Fruit fly (Drosophila melanogaster) whole organism, embryonic: ENCODE measurements around the gene CG13390.

Experiments
- ATbp ChIP-seq: fragments of 200-800 bp; sonication (Bioruptor generic); optimal IDR thresholded peaks from 2 replicates; lab custom pipeline; 2017; ENCODE audit warnings: missing biosample characterization, mild to moderate bottlenecking, missing genetic modification characterization, missing genetic modification reagents
- Aef1 ChIP-seq: fragments of 200-800 bp; sonication (Bioruptor generic); IDR thresholded peaks from 3 replicates; pipeline ENCODE4 v1.3.6; 2022; ENCODE audit warnings: missing biosample characterization, missing genetic modification characterization
- Asciz ChIP-seq: fragments of 200-800 bp; sonication (Bioruptor generic); optimal IDR thresholded peaks from 2 replicates; lab custom pipeline; 2017; ENCODE audit warnings: missing biosample characterization, mild to moderate bottlenecking, missing genetic modification characterization, missing genetic modification reagents
- B-H1 ChIP-seq: fragments of 200-800 bp; sonication (Bioruptor generic); IDR thresholded peaks from 3 replicates; pipeline ENCODE4 v1.3.6; 2022; ENCODE audit warnings: missing biosample characterization, missing genetic modification characterization
- CG10366 ChIP-seq: fragments of 200-800 bp; sonication (Bioruptor generic); IDR thresholded peaks from 2 replicates; pipeline ENCODE4 v1.3.6; 2022; ENCODE audit warnings: missing biosample characterization, missing genetic modification characterization
- CG10565 ChIP-seq: fragments of 200-800 bp; sonication (Bioruptor generic); optimal IDR thresholded peaks from 3 replicates; lab custom pipeline; 2016; ENCODE audit warnings: missing biosample characterization, mild to moderate bottlenecking, missing genetic modification characterization
- CG11247 ChIP-seq: fragments of 200-800 bp; sonication (Bioruptor generic); IDR thresholded peaks from 2 replicates; pipeline ENCODE4 v1.3.6; 2022; ENCODE audit warnings: missing biosample characterization, missing genetic modification characterization
- CG11504 ChIP-seq: fragments of 200-800 bp; sonication (Bioruptor generic); optimal IDR thresholded peaks from 3 replicates; lab custom pipeline; 2019; ENCODE audit warnings: missing biosample characterization, mild to moderate bottlenecking, missing genetic modification characterization, moderate library complexity
- CG11560 ChIP-seq: fragments of 200-800 bp; sonication (Bioruptor generic); IDR thresholded peaks from 3 replicates; pipeline ENCODE4 v1.3.6; 2022; ENCODE audit warnings: missing biosample characterization, missing genetic modification characterization
- CG11695 ChIP-seq: fragments of 200-800 bp; sonication (Bioruptor generic); IDR thresholded peaks from 3 replicates; pipeline ENCODE4 v1.3.6; 2022; ENCODE audit warnings: missing biosample characterization, missing genetic modification characterization
- CG11723 ChIP-seq: fragments of 200-800 bp; sonication (Bioruptor generic); optimal IDR thresholded peaks from 2 replicates; lab custom pipeline; 2017; ENCODE audit warnings: missing biosample characterization, mild to moderate bottlenecking, missing genetic modification characterization
- CG13296 ChIP-seq: fragments of 200-800 bp; sonication (Bioruptor generic); optimal IDR thresholded peaks from 3 replicates; lab custom pipeline; 2018; ENCODE audit warnings: missing biosample characterization, mild to moderate bottlenecking, missing genetic modification characterization
- CG1603 ChIP-seq: fragments of 200-800 bp; sonication (Bioruptor generic); optimal IDR thresholded peaks from 2 replicates; lab custom pipeline; 2019; ENCODE audit warnings: missing biosample characterization, mild to moderate bottlenecking, missing genetic modification characterization, moderate library complexity
- CG16863 ChIP-seq: fragments of 200-800 bp; sonication (Bioruptor generic); optimal IDR thresholded peaks from 3 replicates; lab custom pipeline; 2016; ENCODE audit warnings: missing biosample characterization, missing genetic modification characterization
- CG17385 ChIP-seq: fragments of 200-800 bp; sonication (Bioruptor generic); optimal IDR thresholded peaks from 3 replicates; lab custom pipeline; 2018; ENCODE audit warnings: missing biosample characterization, mild to moderate bottlenecking, missing genetic modification characterization
- CG18262 ChIP-seq: fragments of 200-800 bp; optimal IDR thresholded peaks from 3 replicates; lab custom pipeline; 2019; ENCODE audit warnings: missing biosample characterization, mild to moderate bottlenecking, missing genetic modification characterization, moderate library complexity
- CG2199 ChIP-seq: fragments of 200-800 bp; sonication (Bioruptor generic); IDR thresholded peaks from 3 replicates; pipeline ENCODE4 v1.3.6; 2022; ENCODE audit warnings: missing biosample characterization, missing genetic modification characterization
- CG2202 ChIP-seq: fragments of 200-800 bp; sonication (Bioruptor generic); optimal IDR thresholded peaks from 2 replicates; lab custom pipeline; 2018; ENCODE audit warnings: missing biosample characterization, mild to moderate bottlenecking, missing genetic modification characterization
- CG4730 ChIP-seq: fragments of 200-800 bp; sonication (Bioruptor generic); IDR thresholded peaks from 2 replicates; pipeline ENCODE4 v1.3.6; 2022; ENCODE audit warnings: missing biosample characterization, missing genetic modification characterization
- CG7963 ChIP-seq: fragments of 200-800 bp; sonication (Bioruptor generic); IDR thresholded peaks from 3 replicates; pipeline ENCODE4 v1.3.6; 2022; ENCODE audit warnings: missing biosample characterization, missing genetic modification characterization; ENCODE audit not compliant: partially characterized antibody
- CG9609 ChIP-seq: fragments of 200-800 bp; sonication (Bioruptor generic); optimal IDR thresholded peaks from 3 replicates; lab custom pipeline; 2016; ENCODE audit warnings: missing biosample characterization, missing genetic modification characterization
- E2f2 ChIP-seq: fragments of 200-800 bp; sonication (Bioruptor generic); IDR thresholded peaks from 2 replicates; pipeline ENCODE4 v1.3.6; 2022; ENCODE audit warnings: missing biosample characterization, missing genetic modification characterization
- MBD-R2 ChIP-seq: fragments of 200-800 bp; sonication (Bioruptor generic); IDR thresholded peaks from 2 replicates; pipeline ENCODE4 v1.3.6; 2022; ENCODE audit warnings: missing biosample characterization, missing genetic modification characterization
- Pdp1 ChIP-seq, 2 experiments: fragments of 200-800 bp; sonication (Bioruptor generic); optimal IDR thresholded peaks; 3 replicates each; lab custom pipeline; 2016; ENCODE audit warnings: missing biosample characterization in 2 of 2, missing genetic modification characterization in 2 of 2, mild to moderate bottlenecking in 1 of 2, moderate library complexity in 1 of 2
- Rx ChIP-seq: fragments of 200-800 bp; sonication (Bioruptor generic); IDR thresholded peaks from 2 replicates; pipeline ENCODE4 v1.3.6; 2022; ENCODE audit warnings: missing biosample characterization, missing genetic modification characterization
- Tbp ChIP-seq: fragments of >200 bp; optimal IDR thresholded peaks from 2 replicates; lab custom pipeline; 2018; ENCODE audit warnings: missing biosample characterization, missing genetic modification characterization
- ase ChIP-seq: fragments of 200-800 bp; sonication (Bioruptor generic); IDR thresholded peaks from 3 replicates; pipeline ENCODE4 v1.3.6; 2022; ENCODE audit warnings: missing biosample characterization, missing genetic modification characterization
- br ChIP-seq: fragments of >200 bp; optimal IDR thresholded peaks from 2 replicates; lab custom pipeline; 2017
- dmrt11E ChIP-seq: fragments of 200-800 bp; sonication (Bioruptor generic); optimal IDR thresholded peaks from 3 replicates; lab custom pipeline; 2018; ENCODE audit warnings: missing biosample characterization, mild to moderate bottlenecking, missing genetic modification characterization, moderate library complexity
- grau ChIP-seq: fragments of 200-800 bp; optimal IDR thresholded peaks from 3 replicates; lab custom pipeline; 2019; ENCODE audit warnings: missing biosample characterization, mild to moderate bottlenecking, missing genetic modification characterization, moderate library complexity
- gsb-n ChIP-seq: fragments of 200-800 bp; sonication (Bioruptor generic); optimal IDR thresholded peaks from 3 replicates; lab custom pipeline; 2018; ENCODE audit warnings: missing biosample characterization, mild to moderate bottlenecking, missing genetic modification characterization
- hkb ChIP-seq, 2 experiments: fragments of 200-800 bp in 1 of 2; fragments of >200 bp in 1 of 2; sonication (Bioruptor generic) in 1 of 2; IDR thresholded peaks in 1 of 2; optimal IDR thresholded peaks in 1 of 2; 2 replicates each; pipeline versions ENCODE4 v1.3.6 to Lab custom; 2017 to 2022; ENCODE audit warnings: missing biosample characterization in 1 of 2, missing genetic modification characterization in 1 of 2
- ken ChIP-seq: fragments of 200-800 bp; sonication (Bioruptor generic); IDR thresholded peaks from 3 replicates; pipeline ENCODE4 v1.3.6; 2022; ENCODE audit warnings: missing biosample characterization, missing genetic modification characterization
- kni ChIP-seq: fragments of 200-800 bp; sonication (Bioruptor generic); optimal IDR thresholded peaks from 3 replicates; lab custom pipeline; 2017; ENCODE audit warnings: mild to moderate bottlenecking, missing biosample characterization, missing genetic modification reagents, missing genetic modification characterization
- lov ChIP-seq, 2 experiments: fragments of 200-800 bp in 1 of 2; fragments of >200 bp in 1 of 2; sonication (Bioruptor generic) in 1 of 2; IDR thresholded peaks in 1 of 2; optimal IDR thresholded peaks in 1 of 2; 2 replicates in 1 of 2; 3 replicates in 1 of 2; pipeline versions ENCODE4 v1.3.6 to Lab custom; 2017 to 2022; ENCODE audit warnings: missing biosample characterization in 1 of 2, missing genetic modification characterization in 1 of 2
- mld ChIP-seq: fragments of 200-800 bp; sonication (Bioruptor generic); IDR thresholded peaks from 3 replicates; pipeline ENCODE4 v1.3.6; 2022; ENCODE audit warnings: missing biosample characterization, missing genetic modification characterization; ENCODE audit not compliant: partially characterized antibody
- nerfin-1 ChIP-seq: fragments of 200-800 bp; sonication (Bioruptor generic); optimal IDR thresholded peaks from 3 replicates; lab custom pipeline; 2019; ENCODE audit warnings: missing biosample characterization, mild to moderate bottlenecking, missing genetic modification characterization, moderate library complexity
- org-1 ChIP-seq: fragments of 200-800 bp; sonication (Bioruptor generic); optimal IDR thresholded peaks from 2 replicates; lab custom pipeline; 2017; ENCODE audit warnings: missing biosample characterization, missing genetic modification characterization
- sens ChIP-seq: fragments of 200-800 bp; sonication (Bioruptor generic); peaks from one replicate; lab custom pipeline; 2016; ENCODE audit warnings: missing biosample characterization, missing genetic modification characterization
- seq ChIP-seq: fragments of 200-800 bp; sonication (Bioruptor generic); IDR thresholded peaks from 2 replicates; pipeline ENCODE4 v1.3.6; 2022; ENCODE audit warnings: missing biosample characterization, missing genetic modification characterization
- twi ChIP-seq: fragments of 200-800 bp; optimal IDR thresholded peaks from 2 replicates; lab custom pipeline; 2019; ENCODE audit warnings: missing biosample characterization, mild to moderate bottlenecking, missing genetic modification characterization, moderate library complexity
- vfl ChIP-seq: fragments of 200-800 bp; sonication (Bioruptor generic); optimal IDR thresholded peaks from 2 replicates; lab custom pipeline; 2016; ENCODE audit warnings: missing biosample characterization, missing genetic modification characterization
- zfh2 ChIP-seq: fragments of 200-800 bp; sonication (Bioruptor generic); optimal IDR thresholded peaks from 2 replicates; lab custom pipeline; 2016; ENCODE audit warnings: missing biosample characterization, missing genetic modification characterization

CG13390 gene

dm6 chr2L:8393122-8393521 lies 16.5 kb upstream of the CG13390 start, which contains the start of gene Acp29AB:
Gene Acp29AB (minus strand): TSS chr2L:8393222.
- no peak for TF ChIP-seq zfh2 (GFP tag; lab: Kevin White, UChicago)
- no peak for TF ChIP-seq CG10366 (GFP tag; lab: Robert Waterston, UW)
- TF ChIP-seq vfl (GFP tag; lab: Kevin White, UChicago): no peak
- no peak for TF ChIP-seq ken (GFP tag; lab: Robert Waterston, UW)
- TF ChIP-seq CG11504 (tag; lab: Kevin White, UChicago): no peak
- no peak for TF ChIP-seq E2f2 (GFP tag; lab: Robert Waterston, UW)
- TF ChIP-seq Tbp: no peak
- TF ChIP-seq grau (tag; lab: Kevin White, UChicago): no peak
- no peak for TF ChIP-seq CG11560 (tag; lab: Robert Waterston, UW)
- TF ChIP-seq, all 482 proteins: peak for 0

- TF ChIP-seq sens (GFP tag; lab: Kevin White, UChicago) (peak; percentile 21), ase (GFP tag; lab: Robert Waterston, UW) (no peak)
- TF ChIP-seq, all 482 proteins: peak for 1
Measured at dm6 chr2L:8392298-8392697, 15.7 kb upstream of the CG13390 start, which contains the start of gene CG42820. Gene CG42820 (minus strand): TSS chr2L:8392398.

dm6 chr2L:8389231-8389630 lies 12.6 kb upstream of the CG13390 start, which contains the start of gene CG42819:
Gene CG42819 (minus strand): TSS chr2L:8389331.
- TF ChIP-seq kni (GFP tag; lab: Kevin White, UChicago): peak; percentile 21
- TF ChIP-seq gsb-n (tag; lab: Kevin White, UChicago): no peak

dm6 chr2L:8385849-8386248 lies 9.3 kb upstream of the CG13390 start:
- TF ChIP-seq lov (optimal IDR thresholded peaks at IDR 0.05; lab: Kevin White, UChicago) (no peak), lov (GFP tag; IDR thresholded peaks at IDR 0.05; lab: Robert Waterston, UW) (0 out of 3 replicates have a peak, but pooled peaks have one; percentile 30), seq (no peak)

- TF ChIP-seq Pdp1 (GFP tag; optimal IDR thresholded peaks at IDR 0.05; lab: Kevin White, UChicago) (peak in 1 of 2 experiments; percentile 79), CG11723 (no peak), CG9609 (no peak), B-H1 (GFP tag; lab: Robert Waterston, UW) (no peak), CG1603 (tag; lab: Kevin White, UChicago) (peak; percentile 5), Rx (GFP tag; lab: Robert Waterston, UW) (no peak), dmrt11E (tag; lab: Kevin White, UChicago) (no peak), CG10565 (GFP tag; lab: Kevin White, UChicago) (no peak), sens (GFP tag; lab: Kevin White, UChicago) (peak; percentile 81), CG11695 (GFP tag; lab: Robert Waterston, UW) (no peak), hkb (optimal IDR thresholded peaks at IDR 0.05; lab: Kevin White, UChicago) (no peak), hkb (GFP tag; IDR thresholded peaks at IDR 0.05; lab: Robert Waterston, UW) (no peak), CG13296 (peak; percentile 32), CG18262 (tag; lab: Kevin White, UChicago) (no peak), CG17385 (GFP tag; lab: Kevin White, UChicago) (peak; percentile 7), CG2202 (no peak), Aef1 (GFP tag; lab: Robert Waterston, UW) (no peak), org-1 (no peak), MBD-R2 (no peak), CG4730 (GFP tag; lab: Robert Waterston, UW) (no peak), br (lab: Kevin White, UChicago) (no peak), CG2199 (no peak), CG11247 (GFP tag; lab: Robert Waterston, UW) (no peak), CG16863 (GFP tag; lab: Kevin White, UChicago) (no peak), Asciz (GFP tag; lab: Kevin White, UChicago) (peak; percentile 38), CG7963 (GFP tag; lab: Robert Waterston, UW) (no peak), twi (tag; lab: Kevin White, UChicago) (no peak), nerfin-1 (tag; lab: Kevin White, UChicago) (no peak), mld (GFP tag; lab: Robert Waterston, UW) (no peak), ATbp (GFP tag; lab: Kevin White, UChicago) (peak; percentile 35)
Measured at dm6 chr2L:8384985-8385519, 8.5 kb upstream of the CG13390 start.
